Fruit fly (Drosophila melanogaster) whole organism, prepupa: ENCODE results near the gene CG14285.
A peak's percentile ranks its signal among the peaks of the same experiment; 100 is the strongest.

Experiments
- CG10631 ChIP-seq: fragments of 200-800 bp; sonication (Bioruptor generic); optimal IDR thresholded peaks from 2 replicates; lab custom pipeline; 2016; ENCODE audit warnings: missing biosample characterization, missing genetic modification characterization
- CG10669 ChIP-seq: fragments of 200-800 bp; sonication (Bioruptor generic); optimal IDR thresholded peaks from 3 replicates; lab custom pipeline; 2018; ENCODE audit warnings: missing biosample characterization, mild to moderate bottlenecking, missing genetic modification characterization, moderate library complexity
- CG11294 ChIP-seq: fragments of 200-800 bp; sonication (Bioruptor generic); IDR thresholded peaks from 2 replicates; pipeline ENCODE4 v1.3.6; 2022; ENCODE audit warnings: missing biosample characterization, missing genetic modification characterization
- CG11762 ChIP-seq: fragments of 200-800 bp; sonication (Bioruptor generic); optimal IDR thresholded peaks from 3 replicates; lab custom pipeline; 2016; ENCODE audit warnings: missing biosample characterization, missing genetic modification characterization; ENCODE audit not compliant: insufficient read depth
- CG11902 ChIP-seq: fragments of 200-800 bp; sonication (Bioruptor generic); optimal IDR thresholded peaks from 3 replicates; lab custom pipeline; 2016; ENCODE audit warnings: missing biosample characterization, missing genetic modification characterization
- CG16779 ChIP-seq: fragments of 200-800 bp; sonication (Bioruptor generic); optimal IDR thresholded peaks from 3 replicates; lab custom pipeline; 2017; ENCODE audit warnings: missing biosample characterization, mild to moderate bottlenecking, missing genetic modification characterization
- CG3032 ChIP-seq: fragments of 200-800 bp; optimal IDR thresholded peaks from 2 replicates; lab custom pipeline; 2019; ENCODE audit warnings: missing biosample characterization, mild to moderate bottlenecking, missing genetic modification characterization, moderate library complexity
- CG31627 ChIP-seq: fragments of 200-800 bp; sonication (Bioruptor generic); optimal IDR thresholded peaks from 3 replicates; lab custom pipeline; 2016; ENCODE audit warnings: missing biosample characterization, missing genetic modification characterization
- CG34406 ChIP-seq: fragments of 200-800 bp; sonication (Bioruptor generic); optimal IDR thresholded peaks from 3 replicates; lab custom pipeline; 2016; ENCODE audit warnings: missing biosample characterization, missing genetic modification characterization
- CG6163 ChIP-seq: fragments of 200-800 bp; sonication (Bioruptor generic); IDR thresholded peaks from 3 replicates; pipeline ENCODE4 v1.3.6; 2022; ENCODE audit warnings: missing biosample characterization, missing genetic modification characterization
- CG6792 ChIP-seq: fragments of 200-800 bp; sonication (Bioruptor generic); optimal IDR thresholded peaks from 3 replicates; lab custom pipeline; 2016; ENCODE audit warnings: missing biosample characterization, missing genetic modification characterization
- CG6808 ChIP-seq: fragments of 200-800 bp; sonication (Bioruptor generic); optimal IDR thresholded peaks from 3 replicates; lab custom pipeline; 2017; ENCODE audit warnings: missing biosample characterization, missing genetic modification characterization, mild to moderate bottlenecking, moderate library complexity, missing genetic modification reagents
- CG7368 ChIP-seq: fragments of 200-800 bp; sonication (Bioruptor generic); optimal IDR thresholded peaks from 3 replicates; lab custom pipeline; 2016; ENCODE audit warnings: missing biosample characterization, missing genetic modification characterization
- CG8119 ChIP-seq: fragments of 200-800 bp; sonication (Bioruptor generic); IDR thresholded peaks from 3 replicates; pipeline ENCODE4 v1.3.6; 2022; ENCODE audit warnings: missing biosample characterization, missing genetic modification characterization
- CG8319 ChIP-seq: fragments of 200-800 bp; sonication (Bioruptor generic); optimal IDR thresholded peaks from 3 replicates; lab custom pipeline; 2016; ENCODE audit warnings: missing biosample characterization, missing genetic modification characterization
- Eip75B ChIP-seq: fragments of 200-800 bp; sonication (Bioruptor generic); optimal IDR thresholded peaks from 3 replicates; lab custom pipeline; 2016; ENCODE audit warnings: missing biosample characterization, missing genetic modification characterization
- Eip78C ChIP-seq: fragments of 200-800 bp; sonication (Bioruptor generic); peaks from one replicate; lab custom pipeline; 2016; ENCODE audit warnings: missing biosample characterization, missing genetic modification characterization
- Ets96B ChIP-seq: fragments of 200-800 bp; optimal IDR thresholded peaks from 2 replicates; lab custom pipeline; 2019; ENCODE audit warnings: missing biosample characterization, mild to moderate bottlenecking, missing genetic modification characterization, moderate library complexity
- Gug ChIP-seq: fragments of 200-800 bp; sonication (Bioruptor generic); IDR thresholded peaks from 2 replicates; pipeline ENCODE4 v1.3.6; 2022; ENCODE audit warnings: missing biosample characterization, missing genetic modification characterization
- Hr39 ChIP-seq: fragments of 200-800 bp; sonication (Bioruptor generic); optimal IDR thresholded peaks from 2 replicates; lab custom pipeline; 2016; ENCODE audit warnings: missing biosample characterization, missing genetic modification characterization
- Hr4 ChIP-seq: fragments of 200-800 bp; sonication (Bioruptor generic); optimal IDR thresholded peaks from 3 replicates; lab custom pipeline; 2016; ENCODE audit warnings: missing biosample characterization, missing genetic modification characterization
- Met ChIP-seq: fragments of 200-800 bp; sonication (Bioruptor generic); optimal IDR thresholded peaks from 3 replicates; lab custom pipeline; 2016; ENCODE audit warnings: missing biosample characterization, missing genetic modification characterization
- OdsH ChIP-seq: fragments of 200-800 bp; sonication (Bioruptor generic); optimal IDR thresholded peaks from 3 replicates; lab custom pipeline; 2016; ENCODE audit warnings: missing biosample characterization, missing genetic modification characterization
- Smox ChIP-seq: fragments of 200-800 bp; sonication (Bioruptor generic); optimal IDR thresholded peaks from 3 replicates; lab custom pipeline; 2016; ENCODE audit warnings: missing biosample characterization, missing genetic modification characterization
- Sox15 ChIP-seq: fragments of 200-800 bp; sonication (Bioruptor generic); optimal IDR thresholded peaks from 3 replicates; lab custom pipeline; 2016; ENCODE audit warnings: missing biosample characterization, missing genetic modification characterization
- dsx ChIP-seq: fragments of 200-800 bp; optimal IDR thresholded peaks from 3 replicates; lab custom pipeline; 2019; ENCODE audit warnings: missing biosample characterization, mild to moderate bottlenecking, missing genetic modification characterization, moderate library complexity; ENCODE audit not compliant: poor library complexity, severe bottlenecking
- eg ChIP-seq: fragments of 200-800 bp; sonication (Bioruptor generic); IDR thresholded peaks from 3 replicates; pipeline ENCODE4 v1.3.6; 2022; ENCODE audit warnings: missing biosample characterization, missing genetic modification characterization
- esn ChIP-seq: fragments of 200-800 bp; sonication (Bioruptor generic); optimal IDR thresholded peaks from 2 replicates; lab custom pipeline; 2016; ENCODE audit warnings: missing biosample characterization, mild to moderate bottlenecking, missing genetic modification characterization, moderate library complexity
- fd85E ChIP-seq: fragments of 200-800 bp; sonication (Bioruptor generic); optimal IDR thresholded peaks from 3 replicates; lab custom pipeline; 2016; ENCODE audit warnings: missing biosample characterization, missing genetic modification characterization
- lz ChIP-seq: fragments of 200-800 bp; sonication (Bioruptor generic); optimal IDR thresholded peaks from 3 replicates; lab custom pipeline; 2016; ENCODE audit warnings: missing biosample characterization, missing genetic modification characterization
- salr ChIP-seq, 2 experiments: fragments of 200-800 bp; sonication (Bioruptor generic); optimal IDR thresholded peaks; 3 replicates each; lab custom pipeline; 2016 to 2018; ENCODE audit warnings: missing biosample characterization in 2 of 2, missing genetic modification characterization in 2 of 2, mild to moderate bottlenecking in 1 of 2
- spab ChIP-seq: fragments of 200-800 bp; sonication (Bioruptor generic); optimal IDR thresholded peaks from 2 replicates; lab custom pipeline; 2017; ENCODE audit warnings: missing biosample characterization, mild to moderate bottlenecking, missing genetic modification characterization, missing genetic modification reagents
- svp ChIP-seq: fragments of 200-800 bp; sonication (Bioruptor generic); peaks from one replicate; lab custom pipeline; 2016; ENCODE audit warnings: missing biosample characterization, missing genetic modification characterization
- topi ChIP-seq: fragments of 200-800 bp; sonication (Bioruptor generic); optimal IDR thresholded peaks from 3 replicates; lab custom pipeline; 2016; ENCODE audit warnings: missing biosample characterization, missing genetic modification characterization
- vri ChIP-seq: fragments of 200-800 bp; sonication (Bioruptor generic); optimal IDR thresholded peaks from 3 replicates; lab custom pipeline; 2016; ENCODE audit warnings: missing biosample characterization, mild to moderate bottlenecking, missing genetic modification characterization

CG14285 gene

dm6 chr3R:19044638-19045037, 19.7 kb downstream of the CG14285 start:
- no peak for TF ChIP-seq CG31627 (GFP tag; lab: Kevin White, UChicago)
- no peak for TF ChIP-seq eg (GFP tag; lab: Robert Waterston, UW)
- no peak for TF ChIP-seq Smox
- no peak for TF ChIP-seq Gug (GFP tag; lab: Robert Waterston, UW)
- no peak for TF ChIP-seq topi (GFP tag; lab: Kevin White, UChicago)
- TF ChIP-seq Sox15 (GFP tag; lab: Kevin White, UChicago) = no peak
- TF ChIP-seq CG6163 (GFP tag; lab: Robert Waterston, UW) = no peak
- no peak for TF ChIP-seq CG3032
- TF ChIP-seq dsx (GFP tag; lab: Kevin White, UChicago) = no peak
- TF ChIP-seq OdsH (GFP tag; lab: Kevin White, UChicago) = no peak
- no peak for TF ChIP-seq CG11902 (GFP tag; lab: Kevin White, UChicago)
- TF ChIP-seq CG8319 (GFP tag; lab: Kevin White, UChicago) = no peak
- no peak for TF ChIP-seq CG16779 (tag; lab: Kevin White, UChicago)
- no peak for TF ChIP-seq Eip75B (GFP tag; lab: Kevin White, UChicago)
- no peak for TF ChIP-seq CG11294 (GFP tag; lab: Robert Waterston, UW)
- no peak for TF ChIP-seq CG7368 (GFP tag; lab: Kevin White, UChicago)
- no peak for TF ChIP-seq CG34406 (GFP tag; lab: Kevin White, UChicago)
- no peak for TF ChIP-seq spab (GFP tag; lab: Kevin White, UChicago)

- TF ChIP-seq Ets96B (tag; lab: Kevin White, UChicago) (no peak), Smox (no peak), CG6808 (GFP tag; lab: Kevin White, UChicago) (no peak), vri (GFP tag; lab: Kevin White, UChicago) (peak; percentile 67)
- TF ChIP-seq, all 60 proteins: peak for 1
Observed at dm6 chr3R:19051247-19051646, 26.3 kb downstream of the CG14285 start.

DNA sequence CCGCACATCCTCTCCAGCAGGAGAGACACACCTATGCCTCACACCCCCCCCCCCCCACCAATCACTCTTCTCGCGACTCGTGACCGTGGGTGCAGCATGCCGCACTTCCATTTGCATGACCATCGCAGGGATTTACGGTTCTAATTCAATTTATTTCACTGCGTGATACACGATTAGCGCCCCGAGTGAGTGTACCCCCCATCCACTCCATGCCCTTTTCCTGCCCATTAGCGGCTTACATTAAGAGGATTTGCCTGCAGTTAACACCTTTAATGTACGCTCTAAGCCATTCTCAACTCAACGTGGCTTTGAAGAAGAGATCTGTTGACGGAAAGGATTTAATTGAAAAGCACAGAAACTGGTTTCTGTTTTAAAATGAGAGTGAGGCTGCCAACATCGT, 27.6 kb downstream of the CG14285 start:
- TF ChIP-seq CG8119 (GFP tag; lab: Robert Waterston, UW) (no peak), CG11762 (GFP tag; lab: Kevin White, UChicago) (no peak), Eip75B (GFP tag; lab: Kevin White, UChicago) (no peak), Met (GFP tag; lab: Kevin White, UChicago) (no peak), Hr4 (GFP tag; lab: Kevin White, UChicago) (no peak), CG10631 (GFP tag; lab: Kevin White, UChicago) (no peak), CG6163 (GFP tag; lab: Robert Waterston, UW) (no peak), CG3032 (no peak), Hr39 (GFP tag; lab: Kevin White, UChicago) (no peak), CG8319 (GFP tag; lab: Kevin White, UChicago) (no peak), lz (no peak), Eip78C (GFP tag; lab: Kevin White, UChicago) (no peak), CG11294 (GFP tag; lab: Robert Waterston, UW) (no peak), topi (GFP tag; lab: Kevin White, UChicago) (no peak), esn (GFP tag; lab: Kevin White, UChicago) (no peak), vri (GFP tag; lab: Kevin White, UChicago) (no peak), salr (GFP tag; optimal IDR thresholded peaks at IDR 0.05; lab: Kevin White, UChicago) (no peak), CG10669 (GFP tag; lab: Kevin White, UChicago) (no peak)

DNA sequence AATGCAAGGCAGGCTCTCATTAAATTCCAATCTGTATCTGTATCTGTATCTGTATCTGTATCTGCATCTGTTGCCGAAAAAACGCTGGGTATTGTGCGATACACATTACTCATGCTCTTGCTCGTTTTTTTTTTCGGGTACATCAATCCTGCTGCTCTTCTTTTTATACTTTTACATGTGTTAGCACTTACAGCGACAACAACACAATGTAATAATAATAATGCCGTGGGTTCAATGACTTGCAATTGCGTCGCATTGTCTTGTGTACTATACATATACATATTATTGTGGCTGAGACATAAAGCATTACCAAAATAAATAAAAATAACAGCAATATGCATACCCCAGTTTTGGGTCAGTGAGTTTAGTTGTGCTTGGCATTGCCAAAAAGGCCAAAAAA, 29.9 kb downstream of the CG14285 start:
- TF ChIP-seq Met (GFP tag; lab: Kevin White, UChicago) = peak; percentile 39
- TF ChIP-seq Hr4 (GFP tag; lab: Kevin White, UChicago) = no peak
- TF ChIP-seq fd85E (GFP tag; lab: Kevin White, UChicago) = no peak
- TF ChIP-seq dsx (GFP tag; lab: Kevin White, UChicago) = no peak
- no peak for TF ChIP-seq svp (GFP tag; lab: Kevin White, UChicago)
- peak; percentile 30 for TF ChIP-seq Eip78C (GFP tag; lab: Kevin White, UChicago)
- TF ChIP-seq CG6792 (GFP tag; lab: Kevin White, UChicago) = no peak
- no peak for TF ChIP-seq CG31627 (GFP tag; lab: Kevin White, UChicago)
- TF ChIP-seq CG11902 (GFP tag; lab: Kevin White, UChicago) = no peak
- TF ChIP-seq Ets96B (tag; lab: Kevin White, UChicago) = no peak
- TF ChIP-seq Sox15 (GFP tag; lab: Kevin White, UChicago) = no peak
